Worm (Caenorhabditis elegans): ENCODE results near the gene srd-16.

The srd-16 gene

ce11 chrV:5899940-5900339 is at the start of gene srd-16:
Gene srd-16 (minus strand): TSS chrV:5900040.
- no peak for TF ChIP-seq ceh-36 (tag; optimal IDR thresholded peaks at IDR 0.05)
- TF ChIP-seq hnd-1 (tag; optimal IDR thresholded peaks at IDR 0.05) = no peak
- no peak for TF ChIP-seq F13C5.2 (tag; optimal IDR thresholded peaks at IDR 0.05)
- no peak for TF ChIP-seq aly-1 (tag; optimal IDR thresholded peaks at IDR 0.05)
- no peak for TF ChIP-seq ets-7 (tag; optimal IDR thresholded peaks at IDR 0.05)
- no peak for TF ChIP-seq B0310.2 (tag; optimal IDR thresholded peaks at IDR 0.05)
- no peak for TF ChIP-seq tbx-11 (GFP tag; IDR thresholded peaks at IDR 0.05)
- TF ChIP-seq scrt-1 (GFP tag; IDR thresholded peaks at IDR 0.05) = no peak
- TF ChIP-seq hmg-4 (GFP tag; optimal IDR thresholded peaks at IDR 0.05) = no peak
- no peak for TF ChIP-seq hmbx-1 (tag; optimal IDR thresholded peaks at IDR 0.05)
- TF ChIP-seq ama-1 (optimal IDR thresholded peaks at IDR 0.05) = no peak
- no peak for TF ChIP-seq tra-4 (tag; optimal IDR thresholded peaks at IDR 0.05)

- no peak for TF ChIP-seq flt-1 (GFP tag; IDR thresholded peaks at IDR 0.05)
- TF ChIP-seq tra-4 (tag; optimal IDR thresholded peaks at IDR 0.05) = no peak
- no peak for TF ChIP-seq hmbx-1 (tag; optimal IDR thresholded peaks at IDR 0.05)
- TF ChIP-seq ama-1 (optimal IDR thresholded peaks at IDR 0.05) = no peak
- TF ChIP-seq hmg-4 (GFP tag; optimal IDR thresholded peaks at IDR 0.05) = no peak
- TF ChIP-seq F13C5.2 (tag; optimal IDR thresholded peaks at IDR 0.05) = no peak
- no peak for TF ChIP-seq hnd-1 (tag; optimal IDR thresholded peaks at IDR 0.05)
- no peak for TF ChIP-seq ceh-13 (GFP tag; optimal IDR thresholded peaks at IDR 0.05)
- no peak for TF ChIP-seq tbx-11 (GFP tag; IDR thresholded peaks at IDR 0.05)
- TF ChIP-seq aly-1 (tag; optimal IDR thresholded peaks at IDR 0.05) = no peak
- TF ChIP-seq ets-7 (tag; optimal IDR thresholded peaks at IDR 0.05) = no peak
- no peak for TF ChIP-seq ceh-36 (tag; optimal IDR thresholded peaks at IDR 0.05)
- TF ChIP-seq pes-1 (GFP tag; IDR thresholded peaks at IDR 0.05) = no peak
- no peak for TF ChIP-seq B0310.2 (tag; optimal IDR thresholded peaks at IDR 0.05)
- no peak for TF ChIP-seq tbx-37 (GFP tag; conservative IDR thresholded peaks at IDR 0.05)
- no peak for TF ChIP-seq sea-1 (GFP tag; conservative IDR thresholded peaks at IDR 0.05)
- TF ChIP-seq scrt-1 (GFP tag; IDR thresholded peaks at IDR 0.05) = no peak
Observed at ce11 chrV:5943167-5943566, 43.3 kb upstream of the srd-16 start, which contains the start of gene pst-1. Gene pst-1 (plus strand): TSS chrV:5943467.

ce11 chrV:5939503-5940072 is 39.7 kb upstream of the srd-16 start, which contains the start of gene syf-3:
Gene syf-3 (plus strand): TSS chrV:5940022.
- TF ChIP-seq hmg-4 (GFP tag; optimal IDR thresholded peaks at IDR 0.05) = no peak

ce11 chrV:5936691-5937090 is 36.9 kb upstream of the srd-16 start, which contains the start of the genes M03F8.5 and M03F8.7:
Gene M03F8.5 (minus strand): TSS chrV:5936791.
Gene M03F8.7 (plus strand): TSS chrV:5936939.
- TF ChIP-seq scrt-1 (GFP tag; IDR thresholded peaks at IDR 0.05) (no peak), ets-7 (tag; optimal IDR thresholded peaks at IDR 0.05) (no peak), tbx-37 (GFP tag; conservative IDR thresholded peaks at IDR 0.05) (no peak), ama-1 (optimal IDR thresholded peaks at IDR 0.05) (no peak), hmg-4 (GFP tag; optimal IDR thresholded peaks at IDR 0.05) (no peak), F13C5.2 (tag; optimal IDR thresholded peaks at IDR 0.05) (no peak), aly-1 (tag; optimal IDR thresholded peaks at IDR 0.05) (no peak), sea-1 (GFP tag; conservative IDR thresholded peaks at IDR 0.05) (no peak), tbx-11 (GFP tag; IDR thresholded peaks at IDR 0.05) (no peak), flt-1 (GFP tag; IDR thresholded peaks at IDR 0.05) (no peak), tra-4 (tag; optimal IDR thresholded peaks at IDR 0.05) (no peak), hnd-1 (tag; optimal IDR thresholded peaks at IDR 0.05) (no peak), ceh-13 (GFP tag; optimal IDR thresholded peaks at IDR 0.05) (no peak), pes-1 (GFP tag; IDR thresholded peaks at IDR 0.05) (no peak)

ce11 chrV:5930588-5930987 is 30.7 kb upstream of the srd-16 start, which contains the start of gene galt-1:
Gene galt-1 (plus strand): TSS chrV:5930905.
- no peak for TF ChIP-seq sea-1 (GFP tag; conservative IDR thresholded peaks at IDR 0.05)
- TF ChIP-seq F13C5.2 (tag; optimal IDR thresholded peaks at IDR 0.05) = no peak
- TF ChIP-seq ama-1 (optimal IDR thresholded peaks at IDR 0.05) = no peak

ce11 chrV:5928006-5928405 is 28.2 kb upstream of the srd-16 start:
- no peak for TF ChIP-seq flt-1 (GFP tag; IDR thresholded peaks at IDR 0.05)
- no peak for TF ChIP-seq F13C5.2 (tag; optimal IDR thresholded peaks at IDR 0.05)
- no peak for TF ChIP-seq ets-7 (tag; optimal IDR thresholded peaks at IDR 0.05)
- no peak for TF ChIP-seq hmbx-1 (tag; optimal IDR thresholded peaks at IDR 0.05)
- no peak for TF ChIP-seq ama-1 (optimal IDR thresholded peaks at IDR 0.05)
- TF ChIP-seq aly-1 (tag; optimal IDR thresholded peaks at IDR 0.05) = no peak
- TF ChIP-seq tbx-11 (GFP tag; IDR thresholded peaks at IDR 0.05) = no peak
- no peak for TF ChIP-seq pes-1 (GFP tag; IDR thresholded peaks at IDR 0.05)
- TF ChIP-seq hnd-1 (tag; optimal IDR thresholded peaks at IDR 0.05) = no peak

- no peak for TF ChIP-seq hmg-4 (GFP tag; optimal IDR thresholded peaks at IDR 0.05)
- TF ChIP-seq tra-4 (tag; optimal IDR thresholded peaks at IDR 0.05) = no peak
- no peak for TF ChIP-seq F13C5.2 (tag; optimal IDR thresholded peaks at IDR 0.05)
- no peak for TF ChIP-seq sea-1 (GFP tag; conservative IDR thresholded peaks at IDR 0.05)
- TF ChIP-seq hnd-1 (tag; optimal IDR thresholded peaks at IDR 0.05) = no peak
- no peak for TF ChIP-seq ceh-36 (tag; optimal IDR thresholded peaks at IDR 0.05)
- no peak for TF ChIP-seq ceh-13 (GFP tag; optimal IDR thresholded peaks at IDR 0.05)
- no peak for TF ChIP-seq pes-1 (GFP tag; IDR thresholded peaks at IDR 0.05)
- TF ChIP-seq scrt-1 (GFP tag; IDR thresholded peaks at IDR 0.05) = no peak
- no peak for TF ChIP-seq B0310.2 (tag; optimal IDR thresholded peaks at IDR 0.05)
- TF ChIP-seq aly-1 (tag; optimal IDR thresholded peaks at IDR 0.05) = no peak
- no peak for TF ChIP-seq tbx-11 (GFP tag; IDR thresholded peaks at IDR 0.05)
- TF ChIP-seq ama-1 (optimal IDR thresholded peaks at IDR 0.05) = no peak
- TF ChIP-seq hmbx-1 (tag; optimal IDR thresholded peaks at IDR 0.05) = no peak
- no peak for TF ChIP-seq flt-1 (GFP tag; IDR thresholded peaks at IDR 0.05)
- TF ChIP-seq tbx-37 (GFP tag; conservative IDR thresholded peaks at IDR 0.05) = no peak
- no peak for TF ChIP-seq ets-7 (tag; optimal IDR thresholded peaks at IDR 0.05)
Observed at ce11 chrV:5927347-5927746, 27.5 kb upstream of the srd-16 start, which contains the start of gene srsx-17. Gene srsx-17 (plus strand): TSS chrV:5927647.

- TF ChIP-seq tbx-37 (GFP tag; conservative IDR thresholded peaks at IDR 0.05) = no peak
- no peak for TF ChIP-seq hmg-4 (GFP tag; optimal IDR thresholded peaks at IDR 0.05)
- TF ChIP-seq hnd-1 (tag; optimal IDR thresholded peaks at IDR 0.05) = no peak
- no peak for TF ChIP-seq F13C5.2 (tag; optimal IDR thresholded peaks at IDR 0.05)
- TF ChIP-seq tra-4 (tag; optimal IDR thresholded peaks at IDR 0.05) = no peak
Observed at ce11 chrV:5922236-5922635, 22.4 kb upstream of the srd-16 start, which contains the start of gene srsx-18. Gene srsx-18 (plus strand): TSS chrV:5922536.

All from whole organism, early embryonic.